Fruit fly (Drosophila melanogaster): Measurements from ENCODE around the gene CG33673.

- no peak for TF ChIP-seq ovo (GFP tag; optimal IDR thresholded peaks at IDR 0.05)
- no peak for TF ChIP-seq Crg-1 (GFP tag; optimal IDR thresholded peaks at IDR 0.05)
- no peak for TF ChIP-seq bab1 (GFP tag; optimal IDR thresholded peaks at IDR 0.05)
- TF ChIP-seq Hr96 (GFP tag; optimal IDR thresholded peaks at IDR 0.05), result no peak
- no peak for TF ChIP-seq toe (GFP tag; optimal IDR thresholded peaks at IDR 0.05)
- TF ChIP-seq CG14711 (tag; optimal IDR thresholded peaks at IDR 0.05), result no peak
- no peak for TF ChIP-seq CG33017 (tag; optimal IDR thresholded peaks at IDR 0.05)
- TF ChIP-seq CG1620 (GFP tag; optimal IDR thresholded peaks at IDR 0.05), result no peak
- no peak for TF ChIP-seq Clk (GFP tag; optimal IDR thresholded peaks at IDR 0.05)
- TF ChIP-seq CG11617 (GFP tag; optimal IDR thresholded peaks at IDR 0.05), result no peak
- no peak for TF ChIP-seq Mnt (GFP tag; optimal IDR thresholded peaks at IDR 0.05)
- TF ChIP-seq kay (GFP tag; ENCODE audit: borderline replicate concordance), result no peak
Measured at dm6 chr2L:1923846-1924245, 22.7 kb downstream of the CG33673 start.

All from whole organism, adult.